Worm (Caenorhabditis elegans): ENCODE results near the gene fbxa-14.

DNA sequence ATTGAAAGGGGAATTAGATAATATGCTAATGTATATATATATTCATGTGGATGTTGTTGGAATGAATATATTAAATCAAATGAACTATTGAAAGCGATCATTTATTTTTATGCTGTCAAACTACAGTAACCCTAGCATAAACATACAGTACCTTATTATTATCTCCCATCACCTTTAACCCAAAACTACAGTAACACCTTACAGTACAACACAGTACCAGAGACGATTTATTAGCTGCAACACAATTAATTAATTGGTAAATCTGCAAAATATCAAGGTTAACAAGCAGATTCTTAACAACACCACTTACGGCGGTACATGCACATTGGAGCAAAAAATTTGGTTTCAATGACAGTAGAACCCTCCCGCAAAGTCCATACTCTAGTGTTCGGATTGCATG is 30.9 kb upstream of the fbxa-14 start, which contains the start of gene Y82E9BL.1:
- TF ChIP-seq ama-1 (optimal IDR thresholded peaks at IDR 0.05) = no peak
- TF ChIP-seq unc-39 (tag; optimal IDR thresholded peaks at IDR 0.05) = no peak
- TF ChIP-seq pha-4 (GFP tag; IDR thresholded peaks at IDR 0.05) = no peak
- TF ChIP-seq pha-4 (tag; optimal IDR thresholded peaks at IDR 0.05) = no peak
- TF ChIP-seq ceh-32 (tag; optimal IDR thresholded peaks at IDR 0.05; ENCODE audit: poor library complexity) = no peak
- no peak for TF ChIP-seq nhr-11 (tag; optimal IDR thresholded peaks at IDR 0.05)
- TF ChIP-seq ctbp-1 (GFP tag; IDR thresholded peaks at IDR 0.05) = no peak
- TF ChIP-seq nhr-10 (tag; optimal IDR thresholded peaks at IDR 0.05) = no peak
- no peak for TF ChIP-seq T20F7.1 (GFP tag; optimal IDR thresholded peaks at IDR 0.05)
